Worm (Caenorhabditis elegans) whole organism, early embryonic: ENCODE results near the gene ppat-1.

Source experiments
- B0310.2 ChIP-seq: sonication (generic microtip); optimal IDR thresholded peaks from 2 replicates; lab custom pipeline; 2016; ENCODE audit warnings: mild to moderate bottlenecking, missing genetic modification characterization, missing compliant biosample characterization
- F13C5.2 ChIP-seq: sonication (generic microtip); optimal IDR thresholded peaks from 2 replicates; lab custom pipeline; 2017; ENCODE audit warnings: mild to moderate bottlenecking, missing genetic modification characterization, inconsistent platforms, missing compliant biosample characterization
- aly-1 ChIP-seq: sonication (generic microtip); optimal IDR thresholded peaks from 2 replicates; lab custom pipeline; 2016; ENCODE audit warnings: missing genetic modification characterization, missing compliant biosample characterization
- ama-1 ChIP-seq: fragments of 150-350 bp; optimal IDR thresholded peaks from 2 replicates; lab custom pipeline; 2014
- ceh-13 ChIP-seq: fragments of 200-800 bp; sonication (Bioruptor generic); optimal IDR thresholded peaks from 2 replicates; lab custom pipeline; 2018; ENCODE audit warnings: mild to moderate bottlenecking, missing genetic modification characterization, missing compliant biosample characterization
- ceh-36 ChIP-seq: sonication (generic microtip); optimal IDR thresholded peaks from 2 replicates; lab custom pipeline; 2016; ENCODE audit warnings: missing genetic modification characterization, inconsistent platforms, missing compliant biosample characterization
- ets-7 ChIP-seq: sonication (generic microtip); optimal IDR thresholded peaks from 2 replicates; lab custom pipeline; 2016; ENCODE audit warnings: missing genotype, missing genetic modification characterization, missing compliant biosample characterization
- flt-1 ChIP-seq: fragments of 200-800 bp; sonication (Bioruptor generic); IDR thresholded peaks from 2 replicates; pipeline ENCODE4 v1.3.6; 2022; ENCODE audit warnings: missing genetic modification characterization, missing compliant biosample characterization
- hmbx-1 ChIP-seq: sonication (generic microtip); optimal IDR thresholded peaks from 2 replicates; lab custom pipeline; 2016; ENCODE audit warnings: mild to moderate bottlenecking, missing genetic modification characterization, missing compliant biosample characterization
- hmg-4 ChIP-seq: fragments of 200-800 bp; sonication (Bioruptor generic); optimal IDR thresholded peaks from 2 replicates; lab custom pipeline; 2018; ENCODE audit warnings: mild to moderate bottlenecking, missing genetic modification characterization, missing compliant biosample characterization
- hnd-1 ChIP-seq: sonication (generic microtip); optimal IDR thresholded peaks from 2 replicates; lab custom pipeline; 2016; ENCODE audit warnings: missing genetic modification characterization, missing compliant biosample characterization
- pes-1 ChIP-seq: fragments of 200-800 bp; sonication (Bioruptor generic); IDR thresholded peaks from 2 replicates; pipeline ENCODE4 v1.3.6; 2022; ENCODE audit warnings: missing genetic modification reagents, missing genetic modification characterization, missing compliant biosample characterization
- scrt-1 ChIP-seq: fragments of 200-800 bp; sonication (Bioruptor generic); IDR thresholded peaks from 2 replicates; pipeline ENCODE4 v1.3.6; 2022; ENCODE audit warnings: missing genetic modification characterization, missing compliant biosample characterization
- sea-1 ChIP-seq: fragments of 200-800 bp; sonication (Bioruptor generic); conservative IDR thresholded peaks from 2 replicates; pipeline ENCODE4 v1.3.6; 2022; ENCODE audit warnings: missing genetic modification characterization, missing compliant biosample characterization
- tbx-11 ChIP-seq: fragments of 200-800 bp; sonication (Bioruptor generic); IDR thresholded peaks from 2 replicates; pipeline ENCODE4 v1.3.6; 2022; ENCODE audit warnings: missing genetic modification characterization, missing compliant biosample characterization
- tbx-37 ChIP-seq: fragments of 200-800 bp; sonication (Bioruptor generic); conservative IDR thresholded peaks from 2 replicates; pipeline ENCODE4 v1.3.6; 2022; ENCODE audit warnings: missing genetic modification reagents, missing genetic modification characterization, missing compliant biosample characterization
- tra-4 ChIP-seq: sonication (generic microtip); optimal IDR thresholded peaks from 2 replicates; lab custom pipeline; 2017; ENCODE audit warnings: missing genetic modification characterization, missing compliant biosample characterization

The ppat-1 gene

ce11 chrIII:4703932-4704454 is 14.9 kb downstream of the ppat-1 start, which contains the start of the genes clp-2 and mrpl-16:
Gene clp-2, minus strand, starts transcription at chrIII:4704025.
Gene mrpl-16, plus strand, starts transcription at chrIII:4704404.
- TF ChIP-seq hnd-1 (tag; lab: Kevin White, UChicago) (no peak), tbx-37 (no peak), ama-1 (no peak), flt-1 (no peak), B0310.2 (tag; lab: Kevin White, UChicago) (no peak), pes-1 (GFP tag; lab: Robert Waterston, UW) (no peak)

DNA sequence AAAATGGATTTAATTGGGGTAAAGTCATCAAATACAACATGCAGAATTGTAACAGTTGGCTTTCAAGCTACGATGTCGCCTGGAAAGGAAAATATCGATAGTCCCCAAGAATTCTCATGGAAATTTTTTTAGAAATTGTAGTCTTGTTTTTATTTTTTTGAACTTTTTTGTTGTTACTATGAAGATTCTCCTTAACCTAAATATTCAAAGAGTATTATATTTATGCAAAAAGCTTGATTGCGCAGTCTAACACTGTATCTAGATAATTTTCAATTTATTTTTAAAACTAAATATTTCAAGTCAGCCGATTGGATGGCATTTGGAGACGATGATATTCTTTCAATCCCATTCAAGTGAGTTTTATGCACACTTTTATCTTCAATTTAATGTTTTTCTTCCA is 16.1 kb downstream of the ppat-1 start, which contains the start of gene pgap-2:
TSS of gene pgap-2 (plus strand) at position 301 of the 400 bp plus-strand sequence.
- TF ChIP-seq tbx-37 (no peak), ets-7 (no peak), ceh-36 (tag; lab: Kevin White, UChicago) (no peak)

DNA sequence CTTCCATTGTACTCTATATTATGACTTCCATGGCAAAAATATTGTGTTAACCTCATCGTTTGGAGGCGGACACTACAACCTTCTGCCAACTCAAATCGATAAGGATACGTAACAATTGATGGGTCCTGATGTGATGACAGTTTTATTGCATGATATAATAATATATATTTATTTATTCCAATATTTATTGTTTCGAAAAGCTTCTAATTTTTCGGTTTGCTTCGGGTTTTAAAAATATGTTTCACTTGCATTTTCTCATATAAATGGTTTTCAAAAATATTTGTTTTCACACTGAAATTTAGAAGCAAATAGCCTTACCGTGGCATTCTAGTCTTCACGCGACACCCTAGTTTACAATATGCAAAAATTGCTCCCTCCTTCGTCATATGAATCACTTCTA is 17.6 kb downstream of the ppat-1 start, which contains the start of gene T04A8.13:
TSS of gene T04A8.13 (plus strand) at position 301 of the 400 bp plus-strand sequence.
- TF ChIP-seq hmg-4 (GFP tag; lab: Kevin White, UChicago) = no peak
- no peak for TF ChIP-seq ets-7
- no peak for TF ChIP-seq sea-1 (GFP tag; lab: Robert Waterston, UW)

DNA sequence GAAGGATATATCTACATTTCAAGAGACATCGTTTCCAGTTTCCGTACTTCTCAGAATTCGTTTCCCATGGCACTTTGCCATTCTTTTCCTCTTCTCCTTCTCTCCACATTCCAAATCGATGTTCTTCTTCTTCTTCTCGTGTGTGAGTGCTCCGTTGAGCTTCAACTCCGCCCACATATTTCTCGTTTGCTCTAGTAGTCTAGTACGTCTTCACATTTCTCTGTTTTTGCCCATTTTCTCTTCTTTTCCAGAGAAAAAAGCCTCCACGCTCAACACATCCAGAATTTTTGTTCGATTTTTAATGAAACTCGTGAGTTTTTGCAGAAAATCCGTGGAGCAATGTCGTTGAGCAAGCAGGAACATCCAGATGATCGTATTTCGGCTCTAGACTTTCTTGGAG is 19.8 kb downstream of the ppat-1 start, which contains the start of gene T04A8.18:
TSS of gene T04A8.18 (plus strand) at position 301 of the 400 bp plus-strand sequence.
- TF ChIP-seq ama-1 = no peak
- TF ChIP-seq tra-4 = no peak
- no peak for TF ChIP-seq ets-7
- no peak for TF ChIP-seq hmbx-1
- TF ChIP-seq hmg-4 (GFP tag; lab: Kevin White, UChicago) = no peak
- TF ChIP-seq ceh-13 = no peak

- TF ChIP-seq tbx-37 (no peak), ceh-13 (no peak), aly-1 (tag; lab: Kevin White, UChicago) (no peak), hnd-1 (tag; lab: Kevin White, UChicago) (no peak), ets-7 (no peak), flt-1 (no peak), sea-1 (GFP tag; lab: Robert Waterston, UW) (no peak), scrt-1 (GFP tag; lab: Robert Waterston, UW) (no peak), hmg-4 (GFP tag; lab: Kevin White, UChicago) (no peak), tbx-11 (GFP tag; lab: Robert Waterston, UW) (no peak), hmbx-1 (no peak), B0310.2 (tag; lab: Kevin White, UChicago) (no peak), pes-1 (GFP tag; lab: Robert Waterston, UW) (no peak)
These were observed 26.0 kb downstream of the ppat-1 start, which contains the start of gene him-18 for ce11 chrIII:4715088-4715487. Gene him-18, minus strand, starts transcription at chrIII:4715188.

DNA sequence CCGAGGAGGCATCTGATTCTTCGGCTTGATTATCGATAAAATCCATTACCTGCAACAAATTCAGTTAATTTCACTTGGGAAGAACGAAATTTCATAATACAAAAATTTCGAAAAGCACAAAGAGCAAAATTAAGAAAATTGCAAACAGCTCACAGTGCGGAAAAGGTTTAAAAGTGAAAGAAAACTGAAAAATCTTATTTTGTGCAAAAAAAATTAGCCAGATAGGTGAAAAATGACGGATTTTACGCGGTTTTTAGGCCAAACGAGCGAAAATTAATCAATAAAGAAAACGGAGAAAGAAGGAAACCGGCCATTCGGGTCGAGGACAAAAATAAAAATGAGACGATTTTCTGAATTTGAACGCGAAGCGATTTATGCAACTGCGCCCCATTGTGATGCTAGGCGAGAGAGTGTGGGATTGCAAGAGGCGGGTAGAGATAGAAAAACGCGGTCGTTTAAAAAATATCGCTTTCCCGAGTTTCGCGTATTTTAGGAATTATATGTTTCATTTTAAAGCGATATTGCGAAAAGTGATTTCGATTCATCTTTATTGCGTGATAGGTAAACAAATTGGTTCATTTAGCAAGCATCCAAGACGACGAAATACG is 31.6 kb downstream of the ppat-1 start, which contains the start of gene emb-5:
TSS of gene emb-5 (minus strand) at position 51 of the 608 bp plus-strand sequence.
- TF ChIP-seq F13C5.2 (no peak), tbx-11 (GFP tag; lab: Robert Waterston, UW) (no peak), hmbx-1 (no peak), pes-1 (GFP tag; lab: Robert Waterston, UW) (no peak), flt-1 (no peak), sea-1 (GFP tag; lab: Robert Waterston, UW) (no peak), scrt-1 (GFP tag; lab: Robert Waterston, UW) (no peak)

ce11 chrIII:4721750-4722149 is 32.7 kb downstream of the ppat-1 start, which contains the start of gene acy-1:
Gene acy-1, plus strand, starts transcription at chrIII:4722095.
- peak; percentile 11 for TF ChIP-seq F13C5.2
- TF ChIP-seq ama-1 = no peak
- peak; percentile 56 for TF ChIP-seq hmg-4 (GFP tag; lab: Kevin White, UChicago)

ce11 chrIII:4723922-4724321 is 34.8 kb downstream of the ppat-1 start:
- no peak for TF ChIP-seq flt-1
- no peak for TF ChIP-seq aly-1 (tag; lab: Kevin White, UChicago)
- no peak for TF ChIP-seq hnd-1 (tag; lab: Kevin White, UChicago)
- no peak for TF ChIP-seq hmbx-1
- no peak for TF ChIP-seq tbx-37
- TF ChIP-seq tra-4 = no peak

DNA sequence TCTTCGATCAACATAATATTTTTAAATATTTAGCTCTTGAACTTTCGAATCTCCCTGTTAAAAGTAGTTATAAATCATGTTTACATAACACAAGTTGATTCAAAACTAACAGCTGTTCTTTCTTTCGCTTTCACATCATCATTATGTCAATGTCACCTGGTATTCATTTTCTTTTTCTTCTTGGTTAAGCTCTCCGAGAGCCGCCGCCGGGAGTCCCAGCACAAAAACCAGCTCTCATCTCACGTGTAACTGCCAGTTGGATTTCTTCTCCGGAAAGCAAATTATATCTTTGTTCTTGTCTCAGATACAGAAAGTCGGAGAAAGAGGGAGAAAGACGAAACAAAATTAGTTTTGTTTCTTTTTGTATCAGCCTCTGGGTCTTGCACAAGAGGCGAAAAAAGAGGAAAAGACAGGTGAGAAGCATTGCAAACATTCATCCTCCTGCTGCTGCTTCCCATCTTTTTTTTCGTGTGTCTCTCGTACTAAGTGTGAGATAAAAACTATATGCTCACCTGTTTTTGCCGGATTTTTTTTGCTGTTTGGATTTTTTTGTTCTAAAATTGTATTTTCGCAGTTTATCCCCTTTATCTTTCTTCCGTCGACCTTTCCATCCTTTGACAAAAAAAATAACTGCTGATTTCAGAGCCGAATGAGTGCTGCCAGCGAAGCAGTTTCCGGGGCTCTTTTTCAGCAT is 42.4 kb downstream of the ppat-1 start, which contains the start of gene F17C8.3:
TSS of gene F17C8.3 (plus strand) at position 644 of the 694 bp plus-strand sequence.
- TF ChIP-seq hmg-4 (GFP tag; lab: Kevin White, UChicago) (no peak), ceh-13 (no peak), B0310.2 (tag; lab: Kevin White, UChicago) (no peak), hnd-1 (tag; lab: Kevin White, UChicago) (no peak), flt-1 (no peak), pes-1 (GFP tag; lab: Robert Waterston, UW) (no peak), F13C5.2 (no peak)
